Fruit fly (Drosophila melanogaster) whole organism: ENCODE measurements around the gene CG13059.

Experiments
- CG8478 ChIP-seq: fragments of >200 bp; optimal IDR thresholded peaks from 2 replicates; lab custom pipeline; 2018; ENCODE audit warnings: inconsistent platforms
- Dll ChIP-seq: fragments of >200 bp; optimal IDR thresholded peaks from 2 replicates; lab custom pipeline; 2017
- EcR ChIP-seq, 2 experiments: fragments of >200 bp; optimal IDR thresholded peaks; 2 replicates each; lab custom pipeline; 2017; ENCODE audit warnings: missing biosample characterization in 2 of 2, missing genetic modification characterization in 2 of 2, missing genetic modification reagents in 2 of 2
- pan ChIP-seq: fragments of >200 bp; optimal IDR thresholded peaks from 2 replicates; lab custom pipeline; 2017
- psq ChIP-seq: fragments of >200 bp; optimal IDR thresholded peaks from 2 replicates; lab custom pipeline; 2017
- usp ChIP-seq: fragments of >200 bp; optimal IDR thresholded peaks from 2 replicates; lab custom pipeline; 2017; ENCODE audit warnings: missing biosample characterization, missing genetic modification characterization, mixed read lengths

Gene CG13059

dm6 chr3L:16323372-16323771 lies at the start of gene CG13059:
Gene CG13059 (plus strand): TSS chr3L:16323672.
- TF ChIP-seq EcR (GFP tag; optimal IDR thresholded peaks at IDR 0.05; lab: Kevin White, UChicago) (no peak), pan (lab: Kevin White, UChicago) (no peak), psq (lab: Kevin White, UChicago) (no peak), usp (no peak), Dll (lab: Kevin White, UChicago) (no peak), CG8478 (lab: Kevin White, UChicago) (no peak)

- TF ChIP-seq EcR (GFP tag; optimal IDR thresholded peaks at IDR 0.05; lab: Kevin White, UChicago) = peak in 1 of 2 experiments; percentile 71
- no peak for TF ChIP-seq pan (lab: Kevin White, UChicago)
Observed at dm6 chr3L:16275391-16276017, 48.0 kb upstream of the CG13059 start.

- TF ChIP-seq EcR (GFP tag; optimal IDR thresholded peaks at IDR 0.05; lab: Kevin White, UChicago) (no peak), CG8478 (lab: Kevin White, UChicago) (no peak), psq (lab: Kevin White, UChicago) (no peak), usp (no peak), Dll (lab: Kevin White, UChicago) (no peak), pan (lab: Kevin White, UChicago) (no peak)
Observed at dm6 chr3L:16277135-16277534, 46.3 kb upstream of the CG13059 start, which contains the start of gene CG13065. Gene CG13065 (plus strand): TSS chr3L:16277435.

- TF ChIP-seq EcR (GFP tag; optimal IDR thresholded peaks at IDR 0.05; lab: Kevin White, UChicago) = no peak
- no peak for TF ChIP-seq usp
- TF ChIP-seq pan (lab: Kevin White, UChicago) = no peak
- no peak for TF ChIP-seq Dll (lab: Kevin White, UChicago)
- no peak for TF ChIP-seq CG8478 (lab: Kevin White, UChicago)
- no peak for TF ChIP-seq psq (lab: Kevin White, UChicago)
Observed at dm6 chr3L:16279171-16279570, 44.3 kb upstream of the CG13059 start, which contains the start of gene CG13050. Gene CG13050 (minus strand): TSS chr3L:16279271.

- no peak for TF ChIP-seq usp
- no peak for TF ChIP-seq CG8478 (lab: Kevin White, UChicago)
- TF ChIP-seq EcR (GFP tag; optimal IDR thresholded peaks at IDR 0.05; lab: Kevin White, UChicago) = peak in 1 of 2 experiments; percentile 54
Observed at dm6 chr3L:16279987-16280454, 43.5 kb upstream of the CG13059 start, which contains the start of gene CG13064. Gene CG13064 (plus strand): TSS chr3L:16280404.

dm6 chr3L:16281880-16282556 lies 41.5 kb upstream of the CG13059 start, which contains the start of gene CG13049:
Gene CG13049 (minus strand): TSS chr3L:16281930.
- TF ChIP-seq CG8478 (lab: Kevin White, UChicago) (no peak), usp (no peak), psq (lab: Kevin White, UChicago) (no peak), EcR (GFP tag; optimal IDR thresholded peaks at IDR 0.05; lab: Kevin White, UChicago) (no peak), pan (lab: Kevin White, UChicago) (no peak), Dll (lab: Kevin White, UChicago) (no peak)

- no peak for TF ChIP-seq pan (lab: Kevin White, UChicago)
- no peak for TF ChIP-seq EcR (GFP tag; optimal IDR thresholded peaks at IDR 0.05; lab: Kevin White, UChicago)
- no peak for TF ChIP-seq CG8478 (lab: Kevin White, UChicago)
- TF ChIP-seq usp = no peak
- no peak for TF ChIP-seq psq (lab: Kevin White, UChicago)
- TF ChIP-seq Dll (lab: Kevin White, UChicago) = no peak
Observed at dm6 chr3L:16283821-16284220, 39.7 kb upstream of the CG13059 start, which contains the start of gene CG13048. Gene CG13048 (minus strand): TSS chr3L:16283921.

dm6 chr3L:16285346-16285911 lies 38.0 kb upstream of the CG13059 start, which contains the start of gene CG13047:
Gene CG13047 (minus strand): TSS chr3L:16285396.
- TF ChIP-seq CG8478 (lab: Kevin White, UChicago) (no peak), usp (no peak), psq (lab: Kevin White, UChicago) (no peak), pan (lab: Kevin White, UChicago) (no peak), Dll (lab: Kevin White, UChicago) (no peak), EcR (GFP tag; optimal IDR thresholded peaks at IDR 0.05; lab: Kevin White, UChicago) (no peak)

dm6 chr3L:16286258-16286657 lies 37.2 kb upstream of the CG13059 start:
- no peak for TF ChIP-seq usp
- TF ChIP-seq pan (lab: Kevin White, UChicago) = no peak
- no peak for TF ChIP-seq EcR (GFP tag; optimal IDR thresholded peaks at IDR 0.05; lab: Kevin White, UChicago)
- TF ChIP-seq psq (lab: Kevin White, UChicago) = no peak
- TF ChIP-seq Dll (lab: Kevin White, UChicago) = no peak
- TF ChIP-seq CG8478 (lab: Kevin White, UChicago) = no peak

dm6 chr3L:16288322-16288721 lies 35.1 kb upstream of the CG13059 start, which contains the start of gene CG13046:
Gene CG13046 (minus strand): TSS chr3L:16288422.
- TF ChIP-seq usp (no peak), EcR (GFP tag; optimal IDR thresholded peaks at IDR 0.05; lab: Kevin White, UChicago) (no peak), CG8478 (lab: Kevin White, UChicago) (no peak), psq (lab: Kevin White, UChicago) (no peak), Dll (lab: Kevin White, UChicago) (no peak), pan (lab: Kevin White, UChicago) (no peak)

dm6 chr3L:16289067-16289466 lies 34.4 kb upstream of the CG13059 start:
- TF ChIP-seq usp = no peak
- no peak for TF ChIP-seq pan (lab: Kevin White, UChicago)
- TF ChIP-seq Dll (lab: Kevin White, UChicago) = no peak
- no peak for TF ChIP-seq CG8478 (lab: Kevin White, UChicago)
- no peak for TF ChIP-seq psq (lab: Kevin White, UChicago)
- TF ChIP-seq EcR (GFP tag; optimal IDR thresholded peaks at IDR 0.05; lab: Kevin White, UChicago) = no peak
